Worm (Caenorhabditis elegans) whole organism, mixed stage, embryonic: ENCODE results near the gene dpf-6.

Experiments used
- elt-1 ChIP-seq: sonication (generic microtip); optimal IDR thresholded peaks from 2 replicates; lab custom pipeline; 2017; ENCODE audit warnings: missing genetic modification characterization, mild to moderate bottlenecking, missing compliant biosample characterization, antibody characterized with exemption, moderate library complexity, borderline replicate concordance; ENCODE audit not compliant: insufficient read depth
- hlh-1 ChIP-seq: fragments of 150-350 bp; optimal IDR thresholded peaks from 2 replicates; lab custom pipeline; 2014; ENCODE audit warnings: missing biosample characterization, missing genetic modification reagents, missing genetic modification characterization
- lsy-2 ChIP-seq: fragments of 150-350 bp; optimal IDR thresholded peaks from 2 replicates; lab custom pipeline; 2014; ENCODE audit warnings: missing biosample characterization, missing genetic modification characterization
- nhr-76 ChIP-seq: sonication (generic microtip); optimal IDR thresholded peaks from 2 replicates; lab custom pipeline; 2017; ENCODE audit warnings: missing biosample characterization, missing genetic modification characterization
- unc-62 ChIP-seq: fragments of 150-350 bp; optimal IDR thresholded peaks from 2 replicates; lab custom pipeline; 2014; ENCODE audit warnings: missing biosample characterization, missing genetic modification reagents, missing genetic modification characterization

- TF ChIP-seq lsy-2 (tag; lab: Kevin White, UChicago) (no peak), unc-62 (GFP tag; lab: Kevin White, UChicago) (no peak), elt-1 (tag; lab: Kevin White, UChicago) (no peak), hlh-1 (tag; lab: Kevin White, UChicago) (no peak), nhr-76 (tag; lab: Kevin White, UChicago) (no peak)
Observed at ce11 chrIII:8036050-8036449, 2.0 kb upstream of the dpf-6 start.
